Worm (Caenorhabditis elegans) whole organism, L4 larva: ENCODE results near the gene phdh-1.

Experiments
- R02D3.7 ChIP-seq: fragments of 150-350 bp; sonication (generic microtip); optimal IDR thresholded peaks from 3 replicates; lab custom pipeline; 2014; ENCODE audit warnings: missing biosample characterization, missing genetic modification characterization
- lin-13 ChIP-seq: fragments of 150-350 bp; optimal IDR thresholded peaks from 2 replicates; lab custom pipeline; 2014; ENCODE audit warnings: missing biosample characterization, missing genetic modification reagents, missing genetic modification characterization
- lsy-2 ChIP-seq, 2 experiments: fragments of 150-350 bp in 1 of 2; sonication (generic microtip) in 1 of 2; optimal IDR thresholded peaks; 2 replicates each; lab custom pipeline; 2014 to 2017; ENCODE audit warnings: missing biosample characterization in 2 of 2, missing genetic modification characterization in 2 of 2
- mxl-3 ChIP-seq: fragments of 200-800 bp; sonication (Bioruptor generic); optimal IDR thresholded peaks from 2 replicates; lab custom pipeline; 2018; ENCODE audit warnings: mild to moderate bottlenecking, missing genetic modification characterization, missing compliant biosample characterization
- nhr-11 ChIP-seq: fragments of 150-350 bp; optimal IDR thresholded peaks from 2 replicates; lab custom pipeline; 2014; ENCODE audit warnings: missing biosample characterization, missing genetic modification characterization
- pha-4 ChIP-seq, 2 experiments: fragments of 150-350 bp in 1 of 2; fragments of 200-800 bp in 1 of 2; sonication (Bioruptor generic) in 1 of 2; IDR thresholded peaks in 1 of 2; optimal IDR thresholded peaks in 1 of 2; 2 replicates each; pipeline versions ENCODE4 v1.3.6 to Lab custom; 2014 to 2022; ENCODE audit warnings: missing genetic modification characterization in 2 of 2, missing genetic modification reagents in 2 of 2, missing biosample characterization in 1 of 2, missing compliant biosample characterization in 1 of 2
- tag-97 ChIP-seq: fragments of 200-800 bp; sonication (Bioruptor generic); IDR thresholded peaks from 2 replicates; pipeline ENCODE4 v1.3.6; 2022; ENCODE audit warnings: missing genetic modification characterization, missing compliant biosample characterization

ce11 chrII:13638576-13638975, 296 bp upstream of the phdh-1 start:
- TF ChIP-seq pha-4 (GFP tag; IDR thresholded peaks at IDR 0.05; lab: Robert Waterston, UW) (no peak), pha-4 (tag; optimal IDR thresholded peaks at IDR 0.05; lab: Kevin White, UChicago) (no peak), lin-13 (GFP tag; lab: Kevin White, UChicago) (peak; percentile 16), R02D3.7 (tag; lab: Kevin White, UChicago) (no peak), lsy-2 (tag; optimal IDR thresholded peaks at IDR 0.05; lab: Kevin White, UChicago) (peak in 1 of 2 experiments; percentile 50), mxl-3 (peak; percentile 53), nhr-11 (tag; lab: Kevin White, UChicago) (no peak), tag-97 (no peak)
